Worm (Caenorhabditis elegans): Measurements from ENCODE around the gene Y41C4A.9.

DNA sequence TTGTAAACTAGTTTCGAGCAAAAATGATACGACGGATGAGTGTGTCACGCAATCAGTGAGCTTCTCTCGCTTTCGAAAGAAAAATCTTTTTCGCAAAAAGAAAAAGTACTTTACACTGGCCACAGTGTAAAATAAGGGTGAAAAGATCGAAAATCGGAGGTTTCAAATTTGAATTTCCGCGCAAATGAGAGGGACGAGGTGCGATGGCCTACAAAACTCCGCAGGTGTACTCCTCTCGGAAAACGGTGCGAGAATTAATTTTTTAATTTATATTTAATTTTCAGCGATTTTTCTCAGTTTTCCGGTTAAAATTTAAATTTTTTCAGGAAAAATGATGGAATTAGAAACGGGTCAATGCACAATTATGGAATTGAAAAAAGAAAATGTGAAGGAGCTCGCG, 28.3 kb upstream of the Y41C4A.9 start, which contains the start of gene mrt-2:
- TF ChIP-seq W03F9.2 (tag; optimal IDR thresholded peaks at IDR 0.05) (peak; percentile 46), him-1 (tag; optimal IDR thresholded peaks at IDR 0.05) (peak; percentile 11)
